Worm (Caenorhabditis elegans): ENCODE measurements around the gene Y51A2A.5.

ce11 chrV:18324525-18324924, 25.9 kb downstream of the Y51A2A.5 start:
- no peak for TF ChIP-seq unc-130 (GFP tag; optimal IDR thresholded peaks at IDR 0.05)
- no peak for TF ChIP-seq dpl-1 (GFP tag; optimal IDR thresholded peaks at IDR 0.05)
- TF ChIP-seq nhr-76 (tag; optimal IDR thresholded peaks at IDR 0.05): no peak
- TF ChIP-seq nhr-77 (tag; optimal IDR thresholded peaks at IDR 0.05): no peak
- TF ChIP-seq egl-43 (GFP tag; IDR thresholded peaks at IDR 0.05): no peak
- TF ChIP-seq nhr-11 (tag; optimal IDR thresholded peaks at IDR 0.05): no peak
- TF ChIP-seq ZK546.5 (tag; optimal IDR thresholded peaks at IDR 0.05): no peak
- no peak for TF ChIP-seq skn-1 (tag; optimal IDR thresholded peaks at IDR 0.05)
- TF ChIP-seq Y5F2A.4 (GFP tag; optimal IDR thresholded peaks at IDR 0.05): no peak
- TF ChIP-seq ces-1 (GFP tag; optimal IDR thresholded peaks at IDR 0.05): no peak
